Fruit fly (Drosophila melanogaster): Measurements from ENCODE around the gene CG11037.
A peak's percentile ranks its signal among the peaks of the same experiment; 100 is the strongest.

The CG11037 gene

dm6 chr3L:20990231-20990630, 29.0 kb upstream of the CG11037 start:
- TF ChIP-seq rgr (GFP tag; optimal IDR thresholded peaks at IDR 0.05) = peak; percentile 47
- peak; percentile 42 for TF ChIP-seq psq (GFP tag; optimal IDR thresholded peaks at IDR 0.05)
- peak; percentile 49 for TF ChIP-seq Sp1 (GFP tag; optimal IDR thresholded peaks at IDR 0.05)
- no peak for TF ChIP-seq fru (GFP tag; optimal IDR thresholded peaks at IDR 0.05)
- TF ChIP-seq usp (GFP tag; optimal IDR thresholded peaks at IDR 0.05) = no peak
- no peak for TF ChIP-seq Myc (optimal IDR thresholded peaks at IDR 0.05)
- TF ChIP-seq CG32264 (GFP tag; optimal IDR thresholded peaks at IDR 0.05) = no peak
- peak; percentile 38 for TF ChIP-seq OdsH (GFP tag; optimal IDR thresholded peaks at IDR 0.05)
- no peak for TF ChIP-seq Hr83 (GFP tag; optimal IDR thresholded peaks at IDR 0.05; ENCODE audit: poor library complexity, severe bottlenecking)
- peak; percentile 44 for TF ChIP-seq HLH106 (tag; optimal IDR thresholded peaks at IDR 0.05)
- TF ChIP-seq N (GFP tag; optimal IDR thresholded peaks at IDR 0.05) = no peak
- TF ChIP-seq foxo (GFP tag; optimal IDR thresholded peaks at IDR 0.05) = peak in 1 of 2 experiments; percentile 42
- TF ChIP-seq brk (GFP tag; optimal IDR thresholded peaks at IDR 0.05) = peak; percentile 9
- no peak for TF ChIP-seq sv (GFP tag; optimal IDR thresholded peaks at IDR 0.05)

DNA sequence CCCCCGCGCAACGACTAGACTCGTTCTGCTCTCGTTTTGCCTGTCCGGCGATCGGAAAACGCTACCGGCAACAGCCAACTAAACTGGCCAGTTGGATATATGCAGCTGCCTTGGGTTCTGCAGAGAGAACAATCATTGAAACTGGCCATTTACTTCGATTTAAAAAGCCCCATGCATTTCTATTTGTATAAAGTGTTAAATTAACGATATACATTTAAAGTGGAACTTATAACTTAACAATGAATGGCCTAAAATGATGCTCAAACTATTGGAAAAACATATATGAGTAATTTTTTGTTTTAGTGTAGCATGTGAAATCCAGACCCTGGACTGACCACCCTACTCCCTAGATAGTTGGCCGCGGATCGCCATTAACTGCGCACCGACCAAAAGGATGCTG, 27.7 kb upstream of the CG11037 start:
- TF ChIP-seq psq (GFP tag; optimal IDR thresholded peaks at IDR 0.05) (no peak), Dif (GFP tag; optimal IDR thresholded peaks at IDR 0.05; ENCODE audit: partially characterized antibody) (no peak), OdsH (GFP tag; optimal IDR thresholded peaks at IDR 0.05) (no peak), dl (GFP tag; optimal IDR thresholded peaks at IDR 0.05; ENCODE audit: insufficient read depth in 1 of 2, partially characterized antibody in 2 of 2) (no peak), usp (GFP tag; optimal IDR thresholded peaks at IDR 0.05) (no peak), brk (GFP tag; optimal IDR thresholded peaks at IDR 0.05) (no peak), sage (GFP tag; optimal IDR thresholded peaks at IDR 0.05) (no peak), Hnf4 (GFP tag; optimal IDR thresholded peaks at IDR 0.05) (no peak), Dfd (GFP tag; optimal IDR thresholded peaks at IDR 0.05) (no peak), CrebA (GFP tag; optimal IDR thresholded peaks at IDR 0.05; ENCODE audit: borderline replicate concordance) (no peak), foxo (GFP tag; optimal IDR thresholded peaks at IDR 0.05) (no peak), sv (GFP tag; optimal IDR thresholded peaks at IDR 0.05) (no peak), GATAd (GFP tag; optimal IDR thresholded peaks at IDR 0.05) (no peak)

DNA sequence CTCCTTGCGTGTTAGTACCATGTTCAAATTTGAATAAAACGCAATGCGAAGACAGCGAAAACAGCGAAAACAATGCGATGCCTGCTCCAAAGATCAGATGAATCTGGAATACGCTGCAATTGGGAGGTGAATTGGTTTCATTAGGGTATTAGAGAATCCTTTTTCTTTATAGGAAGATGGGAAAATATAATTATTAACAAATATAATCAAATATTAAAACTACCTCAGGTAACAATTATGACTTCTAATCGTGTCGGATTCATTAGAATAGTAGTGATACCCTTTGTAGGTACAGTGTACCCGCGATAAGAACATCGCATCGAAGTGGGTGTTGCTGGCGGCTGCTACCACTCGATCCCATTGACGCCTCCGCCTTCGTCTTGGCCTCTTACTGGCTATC, 26.7 kb upstream of the CG11037 start:
- TF ChIP-seq Abd-B (GFP tag; optimal IDR thresholded peaks at IDR 0.05) = no peak
- no peak for TF ChIP-seq Hnf4 (GFP tag; optimal IDR thresholded peaks at IDR 0.05)
- TF ChIP-seq psq (GFP tag; optimal IDR thresholded peaks at IDR 0.05) = peak; percentile 4
- TF ChIP-seq Hr78 (GFP tag; optimal IDR thresholded peaks at IDR 0.05) = no peak
- TF ChIP-seq HLH106 (tag; optimal IDR thresholded peaks at IDR 0.05) = peak; percentile 23
- TF ChIP-seq Rel (GFP tag; optimal IDR thresholded peaks at IDR 0.05) = no peak
- no peak for TF ChIP-seq Rel (tag; optimal IDR thresholded peaks at IDR 0.05)
- no peak for TF ChIP-seq woc (GFP tag; optimal IDR thresholded peaks at IDR 0.05)
- TF ChIP-seq ey (GFP tag; optimal IDR thresholded peaks at IDR 0.05) = no peak
- TF ChIP-seq fru (GFP tag; optimal IDR thresholded peaks at IDR 0.05) = peak; percentile 14
- TF ChIP-seq h (GFP tag; optimal IDR thresholded peaks at IDR 0.05) = peak; percentile 24
- no peak for TF ChIP-seq CG32264 (GFP tag; optimal IDR thresholded peaks at IDR 0.05)
- TF ChIP-seq rgr (GFP tag; optimal IDR thresholded peaks at IDR 0.05) = peak; percentile 5
- no peak for TF ChIP-seq Vsx2 (GFP tag; optimal IDR thresholded peaks at IDR 0.05; ENCODE audit: partially characterized antibody)
- TF ChIP-seq pan (optimal IDR thresholded peaks at IDR 0.05) = no peak
- TF ChIP-seq sage (GFP tag; optimal IDR thresholded peaks at IDR 0.05) = no peak
- no peak for TF ChIP-seq GATAd (GFP tag; optimal IDR thresholded peaks at IDR 0.05)
- TF ChIP-seq Mio (GFP tag; optimal IDR thresholded peaks at IDR 0.05) = no peak
- no peak for TF ChIP-seq dsf (GFP tag; optimal IDR thresholded peaks at IDR 0.05; ENCODE audit: borderline replicate concordance)
- TF ChIP-seq dl (GFP tag; optimal IDR thresholded peaks at IDR 0.05; ENCODE audit: insufficient read depth in 1 of 2, partially characterized antibody in 2 of 2) = no peak
- TF ChIP-seq Dfd (GFP tag; optimal IDR thresholded peaks at IDR 0.05) = no peak
- TF ChIP-seq CrebA (GFP tag; optimal IDR thresholded peaks at IDR 0.05; ENCODE audit: borderline replicate concordance) = no peak
- TF ChIP-seq foxo (GFP tag; optimal IDR thresholded peaks at IDR 0.05) = peak in 1 of 2 experiments; percentile 23
- TF ChIP-seq br (GFP tag; optimal IDR thresholded peaks at IDR 0.05) = no peak
- TF ChIP-seq CG9705 (GFP tag; optimal IDR thresholded peaks at IDR 0.05) = no peak
- TF ChIP-seq Hr83 (GFP tag; optimal IDR thresholded peaks at IDR 0.05; ENCODE audit: poor library complexity, severe bottlenecking) = no peak
- no peak for TF ChIP-seq dmrt93B (GFP tag; optimal IDR thresholded peaks at IDR 0.05)

Data from whole organism, wandering third instar larva.